Fruit fly (Drosophila melanogaster) whole organism, embryonic: Measurements from ENCODE around the gene JIL-1.

ENCODE experiments used
- Ada2b ChIP-seq: fragments of 200-800 bp; sonication (Bioruptor generic); IDR thresholded peaks from 2 replicates; pipeline ENCODE4 v1.3.6; 2022; ENCODE audit warnings: missing biosample characterization, missing genetic modification characterization
- Atf3 ChIP-seq: fragments of 200-800 bp; sonication (Bioruptor generic); optimal IDR thresholded peaks from 3 replicates; lab custom pipeline; 2016; ENCODE audit warnings: missing biosample characterization, missing genetic modification characterization
- Atf6 ChIP-seq: fragments of 200-800 bp; sonication (Bioruptor generic); IDR thresholded peaks from 2 replicates; pipeline ENCODE4 v1.3.6; 2022; ENCODE audit warnings: missing biosample characterization, missing genetic modification characterization
- CG10321 ChIP-seq: fragments of 200-800 bp; sonication (Bioruptor generic); IDR thresholded peaks from 2 replicates; pipeline ENCODE4 v1.3.6; 2022; ENCODE audit warnings: missing biosample characterization, missing genetic modification characterization
- CG10654 ChIP-seq: fragments of 200-800 bp; sonication (Bioruptor generic); optimal IDR thresholded peaks from 2 replicates; lab custom pipeline; 2016; ENCODE audit warnings: missing biosample characterization, missing genetic modification characterization
- CG11093 ChIP-seq: fragments of 200-800 bp; sonication (Bioruptor generic); IDR thresholded peaks from 3 replicates; pipeline ENCODE4 v1.3.6; 2022; ENCODE audit warnings: missing biosample characterization, missing genetic modification characterization
- CG11247 ChIP-seq: fragments of 200-800 bp; sonication (Bioruptor generic); IDR thresholded peaks from 2 replicates; pipeline ENCODE4 v1.3.6; 2022; ENCODE audit warnings: missing biosample characterization, missing genetic modification characterization
- CG12104 ChIP-seq: fragments of 200-800 bp; sonication (Bioruptor generic); optimal IDR thresholded peaks from 3 replicates; lab custom pipeline; 2016; ENCODE audit warnings: missing biosample characterization, missing genetic modification characterization
- CG12769 ChIP-seq: fragments of 200-800 bp; sonication (Bioruptor generic); optimal IDR thresholded peaks from 2 replicates; lab custom pipeline; 2019; ENCODE audit warnings: missing biosample characterization, mild to moderate bottlenecking, missing genetic modification characterization, moderate library complexity
- CG14014 ChIP-seq: fragments of 200-800 bp; sonication (Bioruptor generic); IDR thresholded peaks from 2 replicates; pipeline ENCODE4 v1.3.6; 2022; ENCODE audit warnings: missing biosample characterization, missing genetic modification characterization
- CG1602 ChIP-seq: fragments of 200-800 bp; sonication (Bioruptor generic); optimal IDR thresholded peaks from 3 replicates; lab custom pipeline; 2016; ENCODE audit warnings: missing biosample characterization, missing genetic modification characterization
- CG16813 ChIP-seq: fragments of 200-800 bp; sonication (Bioruptor generic); IDR thresholded peaks from 3 replicates; pipeline ENCODE4 v1.3.6; 2022; ENCODE audit warnings: missing biosample characterization, missing genetic modification characterization; ENCODE audit not compliant: partially characterized antibody
- CG17361 ChIP-seq: fragments of 200-800 bp; sonication (Bioruptor generic); IDR thresholded peaks from 3 replicates; pipeline ENCODE4 v1.3.6; 2022; ENCODE audit warnings: missing biosample characterization, missing genetic modification characterization
- CG17385 ChIP-seq: fragments of 200-800 bp; sonication (Bioruptor generic); optimal IDR thresholded peaks from 3 replicates; lab custom pipeline; 2018; ENCODE audit warnings: missing biosample characterization, mild to moderate bottlenecking, missing genetic modification characterization
- CG2120 ChIP-seq: fragments of 200-800 bp; sonication (Bioruptor generic); optimal IDR thresholded peaks from 3 replicates; lab custom pipeline; 2016; ENCODE audit warnings: missing biosample characterization, missing genetic modification characterization
- CG2129 ChIP-seq: fragments of 200-800 bp; sonication (Bioruptor generic); IDR thresholded peaks from 2 replicates; pipeline ENCODE4 v1.3.6; 2022; ENCODE audit warnings: missing biosample characterization, missing genetic modification characterization; ENCODE audit not compliant: partially characterized antibody
- CG31224 ChIP-seq: fragments of 200-800 bp; sonication (Bioruptor generic); IDR thresholded peaks from 2 replicates; pipeline ENCODE4 v1.3.6; 2022; ENCODE audit warnings: missing biosample characterization, missing genetic modification characterization
- CG31388 ChIP-seq: fragments of 200-800 bp; sonication (Bioruptor generic); optimal IDR thresholded peaks from 2 replicates; lab custom pipeline; 2016; ENCODE audit warnings: missing biosample characterization, missing genetic modification characterization
- CG3407 ChIP-seq: fragments of 200-800 bp; sonication (Bioruptor generic); optimal IDR thresholded peaks from 2 replicates; lab custom pipeline; 2018; ENCODE audit warnings: missing biosample characterization, mild to moderate bottlenecking, missing genetic modification characterization
- CG4328 ChIP-seq: fragments of 200-800 bp; sonication (Bioruptor generic); optimal IDR thresholded peaks from 3 replicates; lab custom pipeline; 2017; ENCODE audit warnings: missing biosample characterization, missing genetic modification reagents, missing genetic modification characterization
- CG7556 ChIP-seq: fragments of 200-800 bp; sonication (Bioruptor generic); optimal IDR thresholded peaks from 2 replicates; lab custom pipeline; 2017; ENCODE audit warnings: missing biosample characterization, mild to moderate bottlenecking, missing genetic modification characterization
- CG7786 ChIP-seq: fragments of 200-800 bp; sonication (Bioruptor generic); optimal IDR thresholded peaks from 2 replicates; lab custom pipeline; 2016; ENCODE audit warnings: missing biosample characterization, missing genetic modification characterization
- CG8388 ChIP-seq: fragments of 200-800 bp; sonication (Bioruptor generic); optimal IDR thresholded peaks from 2 replicates; lab custom pipeline; 2019; ENCODE audit warnings: missing biosample characterization, mild to moderate bottlenecking, missing genetic modification characterization, moderate library complexity
- CG8944 ChIP-seq: fragments of 200-800 bp; sonication (Bioruptor generic); optimal IDR thresholded peaks from 3 replicates; lab custom pipeline; 2016; ENCODE audit warnings: missing biosample characterization, missing genetic modification characterization
- D ChIP-seq, 2 experiments: fragments of 200-800 bp in 1 of 2; fragments of >200 bp in 1 of 2; sonication (Bioruptor generic) in 1 of 2; optimal IDR thresholded peaks; 2 replicates in 1 of 2; 3 replicates in 1 of 2; lab custom pipeline; 2017; ENCODE audit warnings: mild to moderate bottlenecking in 1 of 2, missing biosample characterization in 1 of 2, missing genetic modification characterization in 1 of 2, missing genetic modification reagents in 1 of 2
- Dek ChIP-seq: fragments of 200-800 bp; sonication (Bioruptor generic); optimal IDR thresholded peaks from 3 replicates; lab custom pipeline; 2019; ENCODE audit warnings: missing biosample characterization, mild to moderate bottlenecking, missing genetic modification characterization, moderate library complexity
- Gsc ChIP-seq: fragments of 200-800 bp; sonication (Bioruptor generic); IDR thresholded peaks from 2 replicates; pipeline ENCODE4 v1.3.6; 2022; ENCODE audit warnings: missing biosample characterization, missing genetic modification characterization
- Mad ChIP-seq: fragments of 200-800 bp; sonication (Bioruptor generic); optimal IDR thresholded peaks from 2 replicates; lab custom pipeline; 2016; ENCODE audit warnings: missing biosample characterization, missing genetic modification characterization
- NFAT ChIP-seq: fragments of 200-800 bp; sonication (Bioruptor generic); IDR thresholded peaks from 2 replicates; pipeline ENCODE4 v1.3.6; 2022; ENCODE audit warnings: missing biosample characterization, missing genetic modification characterization
- NfI ChIP-seq: fragments of 200-800 bp; sonication (Bioruptor generic); optimal IDR thresholded peaks from 3 replicates; lab custom pipeline; 2018; ENCODE audit warnings: missing biosample characterization, mild to moderate bottlenecking, missing genetic modification characterization, moderate library complexity
- Oaz ChIP-seq: fragments of 200-800 bp; sonication (Bioruptor generic); IDR thresholded peaks from 2 replicates; pipeline ENCODE4 v1.3.6; 2022; ENCODE audit warnings: missing biosample characterization, missing genetic modification characterization
- Side ChIP-seq: fragments of 200-800 bp; sonication (Bioruptor generic); optimal IDR thresholded peaks from 2 replicates; lab custom pipeline; 2016; ENCODE audit warnings: missing biosample characterization, missing genetic modification characterization
- Stat92E ChIP-seq, 3 experiments: fragments of >200 bp in 2 of 3; fragments of 200-800 bp in 1 of 3; sonication (Bioruptor generic) in 1 of 3; optimal IDR thresholded peaks; 2 replicates each; lab custom pipeline; 2017 to 2019; ENCODE audit warnings: missing biosample characterization in 3 of 3, missing genetic modification characterization in 3 of 3, mild to moderate bottlenecking in 1 of 3, moderate library complexity in 1 of 3
- ac ChIP-seq: fragments of 200-800 bp; sonication (Bioruptor generic); optimal IDR thresholded peaks from 3 replicates; lab custom pipeline; 2017; ENCODE audit warnings: missing biosample characterization, mild to moderate bottlenecking, missing genetic modification characterization
- bowl ChIP-seq: fragments of 200-800 bp; sonication (Bioruptor generic); IDR thresholded peaks from 2 replicates; pipeline ENCODE4 v1.3.6; 2022; ENCODE audit warnings: missing biosample characterization, missing genetic modification characterization
- cas ChIP-seq: fragments of 200-800 bp; sonication (Bioruptor generic); IDR thresholded peaks from 2 replicates; pipeline ENCODE4 v1.3.6; 2022; ENCODE audit warnings: missing biosample characterization, missing genetic modification characterization
- cg ChIP-seq: fragments of 200-800 bp; sonication (Bioruptor generic); optimal IDR thresholded peaks from 3 replicates; lab custom pipeline; 2019; ENCODE audit warnings: missing biosample characterization, mild to moderate bottlenecking, missing genetic modification characterization, moderate library complexity
- cwo ChIP-seq: fragments of 200-800 bp; sonication (Bioruptor generic); optimal IDR thresholded peaks from 3 replicates; lab custom pipeline; 2017; ENCODE audit warnings: missing biosample characterization, missing genetic modification characterization, mild to moderate bottlenecking, moderate library complexity, missing genetic modification reagents
- dan ChIP-seq: fragments of 200-800 bp; sonication (Bioruptor generic); IDR thresholded peaks from 2 replicates; pipeline ENCODE4 v1.3.6; 2022; ENCODE audit warnings: missing biosample characterization, missing genetic modification characterization
- dm ChIP-seq: fragments of 200-800 bp; sonication (Bioruptor generic); optimal IDR thresholded peaks from 3 replicates; lab custom pipeline; 2016; ENCODE audit warnings: missing biosample characterization, missing genetic modification characterization
- dpn ChIP-seq, 2 experiments: fragments of 200-800 bp; sonication (Bioruptor generic); optimal IDR thresholded peaks; 3 replicates each; lab custom pipeline; 2016; ENCODE audit warnings: missing biosample characterization in 2 of 2, missing genetic modification characterization in 2 of 2
- gsb ChIP-seq: fragments of 200-800 bp; sonication (Bioruptor generic); IDR thresholded peaks from 2 replicates; pipeline ENCODE4 v1.3.6; 2022; ENCODE audit warnings: missing biosample characterization, missing genetic modification characterization
- ham ChIP-seq: fragments of 200-800 bp; sonication (Bioruptor generic); IDR thresholded peaks from 2 replicates; pipeline ENCODE4 v1.3.6; 2022; ENCODE audit warnings: missing biosample characterization, missing genetic modification characterization
- hb ChIP-seq: fragments of 200-800 bp; sonication (Bioruptor generic); IDR thresholded peaks from 3 replicates; pipeline ENCODE4 v1.3.6; 2022; ENCODE audit warnings: missing biosample characterization, missing genetic modification characterization; ENCODE audit not compliant: partially characterized antibody
- luna ChIP-seq: fragments of 200-800 bp; sonication (Bioruptor generic); optimal IDR thresholded peaks from 2 replicates; lab custom pipeline; 2016; ENCODE audit warnings: missing biosample characterization, missing genetic modification characterization
- mirr ChIP-seq: fragments of 200-800 bp; sonication (Bioruptor generic); optimal IDR thresholded peaks from 3 replicates; lab custom pipeline; 2018; ENCODE audit warnings: missing biosample characterization, mild to moderate bottlenecking, missing genetic modification characterization
- nmo ChIP-seq: fragments of 200-800 bp; sonication (Bioruptor generic); optimal IDR thresholded peaks from 2 replicates; lab custom pipeline; 2018; ENCODE audit warnings: missing biosample characterization, mild to moderate bottlenecking, missing genetic modification characterization, moderate library complexity
- p53 ChIP-seq: fragments of 200-800 bp; sonication (Bioruptor generic); optimal IDR thresholded peaks from 2 replicates; lab custom pipeline; 2016; ENCODE audit warnings: missing biosample characterization, missing genetic modification characterization
- sr ChIP-seq: fragments of 200-800 bp; sonication (Bioruptor generic); IDR thresholded peaks from 3 replicates; pipeline ENCODE4 v1.3.6; 2022; ENCODE audit warnings: missing biosample characterization, missing genetic modification characterization
- yki ChIP-seq: fragments of >200 bp; optimal IDR thresholded peaks from 3 replicates; lab custom pipeline; 2018
- zen2 ChIP-seq: fragments of 200-800 bp; sonication (Bioruptor generic); IDR thresholded peaks from 3 replicates; pipeline ENCODE4 v1.3.6; 2022; ENCODE audit warnings: missing biosample characterization, missing genetic modification characterization; ENCODE audit not compliant: partially characterized antibody

Gene JIL-1

dm6 chr3L:11119901-11120418 lies 27.0 kb upstream of the JIL-1 start (continued):
- no peak for TF ChIP-seq CG14014 (GFP tag; lab: Robert Waterston, UW)
- TF ChIP-seq CG8388 (GFP tag; lab: Kevin White, UChicago), result no peak
- TF ChIP-seq CG10321 (GFP tag; lab: Robert Waterston, UW), result no peak
- TF ChIP-seq mirr (GFP tag; lab: Kevin White, UChicago), result peak; percentile 91
- no peak for TF ChIP-seq cwo (GFP tag; lab: Kevin White, UChicago)
- no peak for TF ChIP-seq NfI (GFP tag; lab: Kevin White, UChicago)
- TF ChIP-seq CG4328 (GFP tag; lab: Kevin White, UChicago), result peak; percentile 79
- peak; percentile 49 for TF ChIP-seq ac (GFP tag; lab: Kevin White, UChicago)
- TF ChIP-seq Atf6 (GFP tag; lab: Robert Waterston, UW), result peak; percentile 59; the same call in 1 of the 2 replicates
- no peak for TF ChIP-seq CG1602
- no peak for TF ChIP-seq hb (GFP tag; lab: Robert Waterston, UW)
- TF ChIP-seq cg, result peak; percentile 98
- no peak for TF ChIP-seq luna (GFP tag; lab: Kevin White, UChicago)
- TF ChIP-seq Gsc (GFP tag; lab: Robert Waterston, UW), result no peak
- TF ChIP-seq CG10654 (GFP tag; lab: Kevin White, UChicago), result no peak
- no peak for TF ChIP-seq CG12104
- no peak; the same call in 2 of the 3 replicates for TF ChIP-seq CG17361 (GFP tag; lab: Robert Waterston, UW)
- TF ChIP-seq CG2120 (GFP tag; lab: Kevin White, UChicago), result no peak
- no peak for TF ChIP-seq Atf3 (GFP tag; lab: Kevin White, UChicago)
- TF ChIP-seq CG12769 (tag; lab: Kevin White, UChicago), result peak; percentile 83
- peak in 1 of 3 experiments; percentile 90 for TF ChIP-seq Stat92E (GFP tag; optimal IDR thresholded peaks at IDR 0.05; lab: Kevin White, UChicago)
- no peak for TF ChIP-seq CG7786 (GFP tag; lab: Kevin White, UChicago)
- TF ChIP-seq CG3407 (GFP tag; lab: Kevin White, UChicago), result peak; percentile 52
- no peak for TF ChIP-seq yki (lab: Kevin White, UChicago)
- TF ChIP-seq Ada2b, result no peak
- no peak for TF ChIP-seq dan (GFP tag; lab: Robert Waterston, UW)
- no peak for TF ChIP-seq ham (GFP tag; lab: Robert Waterston, UW)
- no peak for TF ChIP-seq zen2
- TF ChIP-seq CG16813 (GFP tag; lab: Robert Waterston, UW), result no peak
- no peak for TF ChIP-seq CG8944 (GFP tag; lab: Kevin White, UChicago)
- peak; percentile 11 for TF ChIP-seq Mad (GFP tag; lab: Kevin White, UChicago)
- no peak for TF ChIP-seq bowl (GFP tag; lab: Robert Waterston, UW)
- TF ChIP-seq dm (GFP tag; lab: Kevin White, UChicago), result no peak
- TF ChIP-seq Dek (tag; lab: Kevin White, UChicago), result no peak
- no peak for TF ChIP-seq CG11247
- TF ChIP-seq sr, result peak; percentile 37; the same call in 1 of the 3 replicates
- TF ChIP-seq p53 (GFP tag; lab: Kevin White, UChicago), result no peak
- no peak for TF ChIP-seq CG11093 (GFP tag; lab: Robert Waterston, UW)
- no peak for TF ChIP-seq dpn (GFP tag; optimal IDR thresholded peaks at IDR 0.05; lab: Kevin White, UChicago)
- peak; percentile 27 for TF ChIP-seq D (optimal IDR thresholded peaks at IDR 0.05; lab: Kevin White, UChicago)
- no peak for TF ChIP-seq D (GFP tag; optimal IDR thresholded peaks at IDR 0.05; lab: Kevin White, UChicago)
- TF ChIP-seq CG31388 (GFP tag; lab: Kevin White, UChicago), result no peak
- peak; percentile 6; the same call in 1 of the 2 replicates for TF ChIP-seq NFAT (GFP tag; lab: Robert Waterston, UW)
- TF ChIP-seq gsb (GFP tag; lab: Robert Waterston, UW), result no peak
- TF ChIP-seq cas (GFP tag; lab: Robert Waterston, UW), result no peak
- TF ChIP-seq CG2129 (GFP tag; lab: Robert Waterston, UW), result no peak
- TF ChIP-seq CG7556 (GFP tag; lab: Kevin White, UChicago), result no peak
- no peak for TF ChIP-seq Oaz (GFP tag; lab: Robert Waterston, UW)
- TF ChIP-seq nmo (GFP tag; lab: Kevin White, UChicago), result peak; percentile 14
- TF ChIP-seq CG31224, result no peak
- TF ChIP-seq CG17385, result no peak
- peak; percentile 29 for TF ChIP-seq Side (GFP tag; lab: Kevin White, UChicago)
